Fruit fly (Drosophila melanogaster) whole organism, adult: ENCODE measurements around the gene Nup153.
A peak's percentile ranks its signal among the peaks of the same experiment; 100 is the strongest.

Experiments used
- CG14711 ChIP-seq: fragments of 200-800 bp; sonication (Bioruptor generic); optimal IDR thresholded peaks from 2 replicates; lab custom pipeline; 2018; ENCODE audit warnings: missing biosample characterization, mild to moderate bottlenecking, missing genetic modification characterization, moderate library complexity
- CG33017 ChIP-seq: fragments of 200-800 bp; sonication (Bioruptor generic); optimal IDR thresholded peaks from 2 replicates; lab custom pipeline; 2018; ENCODE audit warnings: missing biosample characterization, mild to moderate bottlenecking, missing genetic modification characterization, moderate library complexity
- CG5204 ChIP-seq: fragments of 200-800 bp; sonication (Bioruptor generic); optimal IDR thresholded peaks from 2 replicates; lab custom pipeline; 2016; ENCODE audit warnings: missing biosample characterization, missing genetic modification characterization
- bab1 ChIP-seq: fragments of 200-800 bp; sonication (Bioruptor generic); optimal IDR thresholded peaks from 3 replicates; lab custom pipeline; 2019; ENCODE audit warnings: missing biosample characterization, mild to moderate bottlenecking, missing genetic modification characterization, moderate library complexity
- cic ChIP-seq: fragments of 200-800 bp; sonication (Bioruptor generic); optimal IDR thresholded peaks from 2 replicates; lab custom pipeline; 2017; ENCODE audit warnings: missing biosample characterization, mild to moderate bottlenecking, missing genetic modification characterization, moderate library complexity
- toe ChIP-seq: fragments of 200-800 bp; sonication (Bioruptor generic); optimal IDR thresholded peaks from 2 replicates; lab custom pipeline; 2016; ENCODE audit warnings: missing biosample characterization, missing genetic modification characterization

- TF ChIP-seq CG33017 = no peak
- TF ChIP-seq cic (GFP tag; lab: Kevin White, UChicago) = peak; percentile 47
- TF ChIP-seq toe (GFP tag; lab: Kevin White, UChicago) = no peak
- peak; percentile 11 for TF ChIP-seq CG14711 (tag; lab: Kevin White, UChicago)
- no peak for TF ChIP-seq CG5204
- peak; percentile 52 for TF ChIP-seq bab1
These were observed 39.2 kb upstream of the Nup153 start, which contains the start of gene Pp2B-14D for dm6 chrX:16559514-16560510.
